Fruit fly (Drosophila melanogaster) whole organism, embryonic: ENCODE data around the gene mRpL14.

Experiments used
- BEAF-32 ChIP-seq: fragments of 200-800 bp; sonication (Bioruptor generic); optimal IDR thresholded peaks from 3 replicates; lab custom pipeline; 2017; ENCODE audit warnings: missing biosample characterization, missing genetic modification characterization, mild to moderate bottlenecking, moderate library complexity, missing genetic modification reagents
- Bteb2 ChIP-seq: fragments of 200-800 bp; sonication (Bioruptor generic); optimal IDR thresholded peaks from 2 replicates; lab custom pipeline; 2016; ENCODE audit warnings: missing biosample characterization, missing genetic modification characterization
- CG10209 ChIP-seq: fragments of 200-800 bp; sonication (Bioruptor generic); optimal IDR thresholded peaks from 3 replicates; lab custom pipeline; 2017; ENCODE audit warnings: missing biosample characterization, mild to moderate bottlenecking, missing genetic modification characterization, missing genetic modification reagents
- CG10267 ChIP-seq: fragments of 200-800 bp; sonication (Bioruptor generic); optimal IDR thresholded peaks from 2 replicates; lab custom pipeline; 2018; ENCODE audit warnings: missing biosample characterization, mild to moderate bottlenecking, missing genetic modification characterization, moderate library complexity
- CG11723 ChIP-seq: fragments of 200-800 bp; sonication (Bioruptor generic); optimal IDR thresholded peaks from 2 replicates; lab custom pipeline; 2017; ENCODE audit warnings: missing biosample characterization, mild to moderate bottlenecking, missing genetic modification characterization
- CG12236 ChIP-seq: fragments of 200-800 bp; sonication (Bioruptor generic); optimal IDR thresholded peaks from 2 replicates; lab custom pipeline; 2016; ENCODE audit warnings: missing biosample characterization, missing genetic modification characterization
- CG12391 ChIP-seq: fragments of 200-800 bp; sonication (Bioruptor generic); optimal IDR thresholded peaks from 3 replicates; lab custom pipeline; 2018; ENCODE audit warnings: missing biosample characterization, mild to moderate bottlenecking, missing genetic modification characterization, moderate library complexity
- CG14965 ChIP-seq: fragments of 200-800 bp; sonication (Bioruptor generic); optimal IDR thresholded peaks from 2 replicates; lab custom pipeline; 2016; ENCODE audit warnings: missing biosample characterization, missing genetic modification characterization, borderline replicate concordance
- CG17328 ChIP-seq: fragments of 200-800 bp; sonication (Bioruptor generic); IDR thresholded peaks from 2 replicates; pipeline ENCODE4 v1.3.6; 2022; ENCODE audit warnings: missing biosample characterization, missing genetic modification characterization
- CG18262 ChIP-seq: fragments of 200-800 bp; optimal IDR thresholded peaks from 3 replicates; lab custom pipeline; 2019; ENCODE audit warnings: missing biosample characterization, mild to moderate bottlenecking, missing genetic modification characterization, moderate library complexity
- CG30020 ChIP-seq: fragments of 200-800 bp; optimal IDR thresholded peaks from 2 replicates; lab custom pipeline; 2019; ENCODE audit warnings: missing biosample characterization, mild to moderate bottlenecking, missing genetic modification characterization, moderate library complexity
- CG5180 ChIP-seq: fragments of 200-800 bp; sonication (Bioruptor generic); optimal IDR thresholded peaks from 3 replicates; lab custom pipeline; 2017; ENCODE audit warnings: missing biosample characterization, missing genetic modification characterization, mild to moderate bottlenecking, moderate library complexity, missing genetic modification reagents
- CG6175 ChIP-seq: fragments of 200-800 bp; sonication (Bioruptor generic); IDR thresholded peaks from 3 replicates; pipeline ENCODE4 v1.3.6; 2022; ENCODE audit warnings: missing biosample characterization, missing genetic modification characterization
- CG6813 ChIP-seq: fragments of 200-800 bp; sonication (Bioruptor generic); optimal IDR thresholded peaks from 2 replicates; lab custom pipeline; 2017; ENCODE audit warnings: missing biosample characterization, missing genetic modification characterization, mild to moderate bottlenecking, moderate library complexity, missing genetic modification reagents
- CG8359 ChIP-seq: fragments of 200-800 bp; sonication (Bioruptor generic); optimal IDR thresholded peaks from 2 replicates; lab custom pipeline; 2017; ENCODE audit warnings: missing biosample characterization, mild to moderate bottlenecking, missing genetic modification characterization, borderline replicate concordance
- CG9817 ChIP-seq: fragments of 200-800 bp; sonication (Bioruptor generic); optimal IDR thresholded peaks from 2 replicates; lab custom pipeline; 2018; ENCODE audit warnings: missing biosample characterization, mild to moderate bottlenecking, missing genetic modification characterization, moderate library complexity
- Dad ChIP-seq: fragments of 200-800 bp; sonication (Bioruptor generic); optimal IDR thresholded peaks from 3 replicates; lab custom pipeline; 2016; ENCODE audit warnings: missing biosample characterization, missing genetic modification characterization
- Ets97D ChIP-seq: fragments of 200-800 bp; sonication (Bioruptor generic); optimal IDR thresholded peaks from 3 replicates; lab custom pipeline; 2016; ENCODE audit warnings: missing biosample characterization, missing genetic modification characterization
- GATAe ChIP-seq: fragments of 200-800 bp; sonication (Bioruptor generic); conservative IDR thresholded peaks from 2 replicates; pipeline ENCODE4 v1.3.6; 2022; ENCODE audit warnings: missing biosample characterization, missing genetic modification characterization
- H15 ChIP-seq: fragments of 200-800 bp; sonication (Bioruptor generic); IDR thresholded peaks from 3 replicates; pipeline ENCODE4 v1.3.6; 2022; ENCODE audit warnings: missing biosample characterization, missing genetic modification characterization
- HmgD ChIP-seq: fragments of 200-800 bp; sonication (Bioruptor generic); optimal IDR thresholded peaks from 3 replicates; lab custom pipeline; 2016; ENCODE audit warnings: missing biosample characterization, missing genetic modification characterization
- Kr ChIP-seq: fragments of 200-800 bp; sonication (Bioruptor generic); optimal IDR thresholded peaks from 2 replicates; lab custom pipeline; 2017; ENCODE audit warnings: missing biosample characterization, mild to moderate bottlenecking, missing genetic modification characterization
- Max ChIP-seq: fragments of 200-800 bp; sonication (Bioruptor generic); optimal IDR thresholded peaks from 2 replicates; lab custom pipeline; 2016; ENCODE audit warnings: missing biosample characterization, mild to moderate bottlenecking, missing genetic modification characterization
- Pdp1 ChIP-seq, 2 experiments: fragments of 200-800 bp; sonication (Bioruptor generic); optimal IDR thresholded peaks; 3 replicates each; lab custom pipeline; 2016; ENCODE audit warnings: missing biosample characterization in 2 of 2, missing genetic modification characterization in 2 of 2, mild to moderate bottlenecking in 1 of 2, moderate library complexity in 1 of 2
- Poxn ChIP-seq: fragments of 200-800 bp; sonication (Bioruptor generic); IDR thresholded peaks from 2 replicates; pipeline ENCODE4 v1.3.6; 2022; ENCODE audit warnings: missing biosample characterization, missing genetic modification characterization
- Taf1 ChIP-seq: fragments of 200-800 bp; sonication (Bioruptor generic); IDR thresholded peaks from 2 replicates; pipeline ENCODE4 v1.3.6; 2022; ENCODE audit warnings: missing biosample characterization, missing genetic modification characterization
- ap ChIP-seq: fragments of 200-800 bp; sonication (Bioruptor generic); IDR thresholded peaks from 2 replicates; pipeline ENCODE4 v1.3.6; 2022; ENCODE audit warnings: missing biosample characterization, missing genetic modification characterization
- caup ChIP-seq: fragments of 200-800 bp; sonication (Bioruptor generic); optimal IDR thresholded peaks from 3 replicates; lab custom pipeline; 2017; ENCODE audit warnings: missing biosample characterization, mild to moderate bottlenecking, missing genetic modification characterization, moderate library complexity; ENCODE audit not compliant: severe bottlenecking
- emc ChIP-seq: fragments of 200-800 bp; sonication (Bioruptor generic); optimal IDR thresholded peaks from 2 replicates; lab custom pipeline; 2016; ENCODE audit warnings: missing biosample characterization, missing genetic modification characterization
- eve ChIP-seq, 2 experiments: fragments of >200 bp; optimal IDR thresholded peaks; 2 replicates each; lab custom pipeline; 2017; ENCODE audit warnings: missing biosample characterization in 2 of 2, missing genetic modification characterization in 2 of 2
- exex ChIP-seq: fragments of 200-800 bp; sonication (Bioruptor generic); optimal IDR thresholded peaks from 4 replicates; lab custom pipeline; 2018; ENCODE audit warnings: missing biosample characterization, mild to moderate bottlenecking, missing genetic modification characterization, moderate library complexity
- fu2 ChIP-seq: fragments of 200-800 bp; sonication (Bioruptor generic); optimal IDR thresholded peaks from 2 replicates; lab custom pipeline; 2016; ENCODE audit warnings: missing biosample characterization, missing genetic modification characterization
- pfk ChIP-seq: fragments of 200-800 bp; sonication (Bioruptor generic); optimal IDR thresholded peaks from 2 replicates; lab custom pipeline; 2018; ENCODE audit warnings: missing biosample characterization, mild to moderate bottlenecking, missing genetic modification characterization, moderate library complexity
- pho ChIP-seq: fragments of 200-800 bp; sonication (Bioruptor generic); optimal IDR thresholded peaks from 2 replicates; lab custom pipeline; 2016; ENCODE audit warnings: missing biosample characterization, missing genetic modification characterization
- run ChIP-seq: fragments of 200-800 bp; sonication (Bioruptor generic); optimal IDR thresholded peaks from 3 replicates; lab custom pipeline; 2018; ENCODE audit warnings: missing biosample characterization, mild to moderate bottlenecking, missing genetic modification characterization
- sd ChIP-seq: fragments of 200-800 bp; sonication (Bioruptor generic); optimal IDR thresholded peaks from 3 replicates; lab custom pipeline; 2018; ENCODE audit warnings: missing biosample characterization, mild to moderate bottlenecking, missing genetic modification characterization, moderate library complexity
- sqz ChIP-seq: fragments of 200-800 bp; sonication (Bioruptor generic); optimal IDR thresholded peaks from 3 replicates; lab custom pipeline; 2018; ENCODE audit warnings: missing biosample characterization, mild to moderate bottlenecking, missing genetic modification characterization
- ssp ChIP-seq: fragments of 200-800 bp; sonication (Bioruptor generic); IDR thresholded peaks from 2 replicates; pipeline ENCODE4 v1.3.6; 2022; ENCODE audit warnings: missing biosample characterization, missing genetic modification characterization
- sug ChIP-seq: fragments of 200-800 bp; optimal IDR thresholded peaks from 2 replicates; lab custom pipeline; 2019; ENCODE audit warnings: missing biosample characterization, mild to moderate bottlenecking, missing genetic modification characterization, moderate library complexity
- tgo ChIP-seq: fragments of 200-800 bp; sonication (Bioruptor generic); IDR thresholded peaks from 3 replicates; pipeline ENCODE4 v1.3.6; 2022; ENCODE audit warnings: missing biosample characterization, missing genetic modification characterization
- twi ChIP-seq: fragments of 200-800 bp; optimal IDR thresholded peaks from 2 replicates; lab custom pipeline; 2019; ENCODE audit warnings: missing biosample characterization, mild to moderate bottlenecking, missing genetic modification characterization, moderate library complexity
- zen ChIP-seq: fragments of 200-800 bp; sonication (Bioruptor generic); optimal IDR thresholded peaks from 3 replicates; lab custom pipeline; 2018; ENCODE audit warnings: missing biosample characterization, mild to moderate bottlenecking, missing genetic modification characterization, moderate library complexity

Gene mRpL14

dm6 chrX:2350228-2350564 lies 5.7 kb upstream of the mRpL14 start (continued):
- TF ChIP-seq CG10209, result no peak
- TF ChIP-seq pfk, result no peak
- TF ChIP-seq CG11723 (GFP tag; lab: Kevin White, UChicago), result no peak
- TF ChIP-seq CG17328 (GFP tag; lab: Robert Waterston, UW), result no peak

- peak; percentile 22 for TF ChIP-seq sd (tag; lab: Kevin White, UChicago)
- no peak for TF ChIP-seq caup (GFP tag; lab: Kevin White, UChicago)
- TF ChIP-seq sqz (GFP tag; lab: Kevin White, UChicago), result peak; percentile 13
- no peak for TF ChIP-seq fu2 (GFP tag; lab: Kevin White, UChicago)
- TF ChIP-seq ap (GFP tag; lab: Robert Waterston, UW), result no peak
- TF ChIP-seq CG12236, result no peak
- no peak for TF ChIP-seq eve (GFP tag; optimal IDR thresholded peaks at IDR 0.05; lab: Kevin White, UChicago)
- no peak for TF ChIP-seq HmgD (GFP tag; lab: Kevin White, UChicago)
- TF ChIP-seq Max (GFP tag; lab: Kevin White, UChicago), result no peak
- TF ChIP-seq CG6813 (GFP tag; lab: Kevin White, UChicago), result no peak
- no peak for TF ChIP-seq CG9817 (tag; lab: Kevin White, UChicago)
- no peak for TF ChIP-seq ssp (GFP tag; lab: Robert Waterston, UW)
- peak; percentile 99 for TF ChIP-seq CG8359 (GFP tag; lab: Kevin White, UChicago)
- no peak for TF ChIP-seq CG12391 (tag; lab: Kevin White, UChicago)
- TF ChIP-seq GATAe (GFP tag; lab: Robert Waterston, UW), result peak; percentile 69
- TF ChIP-seq Dad, result no peak
- TF ChIP-seq twi, result no peak
- no peak for TF ChIP-seq CG30020 (tag; lab: Kevin White, UChicago)
- TF ChIP-seq Ets97D (GFP tag; lab: Kevin White, UChicago), result no peak
- no peak for TF ChIP-seq zen (tag; lab: Kevin White, UChicago)
- TF ChIP-seq CG5180 (GFP tag; lab: Kevin White, UChicago), result no peak
- TF ChIP-seq tgo (GFP tag; lab: Robert Waterston, UW), result no peak
- no peak for TF ChIP-seq BEAF-32 (GFP tag; lab: Kevin White, UChicago)
- peak in 1 of 2 experiments; percentile 52 for TF ChIP-seq Pdp1 (GFP tag; optimal IDR thresholded peaks at IDR 0.05; lab: Kevin White, UChicago)
- no peak for TF ChIP-seq Taf1
- TF ChIP-seq CG10267 (tag; lab: Kevin White, UChicago), result no peak
- TF ChIP-seq sug (tag; lab: Kevin White, UChicago), result peak; percentile 22
- no peak for TF ChIP-seq H15
- no peak for TF ChIP-seq CG6175 (GFP tag; lab: Robert Waterston, UW)
- TF ChIP-seq Kr (GFP tag; lab: Kevin White, UChicago), result no peak
- TF ChIP-seq CG18262 (tag; lab: Kevin White, UChicago), result no peak
- no peak for TF ChIP-seq emc (GFP tag; lab: Kevin White, UChicago)
- TF ChIP-seq Poxn (GFP tag; lab: Robert Waterston, UW), result no peak
- no peak for TF ChIP-seq CG14965 (GFP tag; lab: Kevin White, UChicago)
- TF ChIP-seq Bteb2 (GFP tag; lab: Kevin White, UChicago), result no peak
- TF ChIP-seq run (tag; lab: Kevin White, UChicago), result no peak
- peak; percentile 73 for TF ChIP-seq exex (tag; lab: Kevin White, UChicago)
- TF ChIP-seq pho (GFP tag; lab: Kevin White, UChicago), result no peak
These were observed 5.2 kb upstream of the mRpL14 start for dm6 chrX:2349510-2350227.
